Fruit fly (Drosophila melanogaster) ovary, adult (tissue): ENCODE measurements around the gene Bka.
A peak's percentile ranks its signal among the peaks of the same experiment; 100 is the strongest.

Source experiments
- CG17801 ChIP-seq: fragments of 200-800 bp; optimal IDR thresholded peaks from 2 replicates; lab custom pipeline; 2019; ENCODE audit warnings: missing biosample characterization, mild to moderate bottlenecking, missing genetic modification characterization, moderate library complexity; ENCODE audit not compliant: partially characterized antibody

Gene Bka

dm6 chr2L:9894871-9895364 lies at the start of gene Bka:
Gene Bka, plus strand, starts transcription at chr2L:9895287.
- peak; percentile 86 for TF ChIP-seq CG17801 (GFP tag; lab: Kevin White, UChicago)

DNA sequence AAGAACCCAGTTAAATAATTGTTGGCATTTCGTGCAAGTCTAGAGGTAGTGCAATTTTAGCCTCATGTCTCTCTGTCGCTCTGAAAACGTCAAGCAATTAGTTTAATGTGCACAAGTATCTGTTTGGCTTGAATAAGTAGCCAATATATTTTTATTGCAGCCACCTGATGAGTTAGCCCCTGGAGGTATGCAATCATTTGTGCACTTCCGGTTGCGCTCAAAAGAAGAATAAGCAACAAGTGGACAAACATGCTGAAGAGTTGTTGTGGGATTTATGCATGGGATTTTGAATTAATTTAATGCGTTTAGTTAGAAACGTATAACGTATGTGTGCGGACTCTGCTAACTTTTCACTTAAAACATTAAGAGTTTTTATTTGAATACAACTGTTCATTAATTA lies 44.3 kb upstream of the Bka start:
- no peak for TF ChIP-seq CG17801 (GFP tag; lab: Kevin White, UChicago)

- no peak for TF ChIP-seq CG17801 (GFP tag; lab: Kevin White, UChicago)
Measured at dm6 chr2L:9862964-9863363, 32.1 kb upstream of the Bka start.

- TF ChIP-seq CG17801 (GFP tag; lab: Kevin White, UChicago), result no peak
Measured at dm6 chr2L:9863479-9863878, 31.6 kb upstream of the Bka start.

DNA sequence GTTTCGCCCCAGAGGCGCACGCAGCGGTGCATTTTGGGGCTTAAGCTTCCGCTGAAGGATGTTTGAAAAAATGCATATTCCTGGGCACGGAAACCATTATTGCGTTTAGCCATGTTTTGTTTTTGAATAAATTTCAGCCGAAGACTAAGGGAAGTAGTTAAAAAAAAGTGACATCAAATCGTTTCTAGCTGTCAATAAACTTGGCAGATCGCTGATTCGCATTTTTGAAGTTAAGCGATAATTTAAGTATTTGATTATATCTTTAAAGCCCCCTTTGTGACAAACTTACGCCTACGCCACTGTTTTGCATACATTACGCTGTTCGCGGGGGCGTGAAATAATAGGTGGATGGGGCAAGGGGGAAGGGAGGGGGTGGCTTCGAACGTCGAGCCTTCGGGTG lies 30.8 kb upstream of the Bka start:
- no peak for TF ChIP-seq CG17801 (GFP tag; lab: Kevin White, UChicago)

- TF ChIP-seq CG17801 (GFP tag; lab: Kevin White, UChicago), result no peak
Measured at dm6 chr2L:9882393-9882971, 12.6 kb upstream of the Bka start.

- no peak for TF ChIP-seq CG17801 (GFP tag; lab: Kevin White, UChicago)
Measured at dm6 chr2L:9886086-9886485, 9.0 kb upstream of the Bka start, which contains the start of gene nAChRalpha6. Gene nAChRalpha6, minus strand, starts transcription at chr2L:9886250.

dm6 chr2L:9887856-9888269 lies 7.2 kb upstream of the Bka start, which contains the start of gene Fkbp59:
Gene Fkbp59, plus strand, starts transcription at chr2L:9888005.
- no peak for TF ChIP-seq CG17801 (GFP tag; lab: Kevin White, UChicago)

- TF ChIP-seq CG17801 (GFP tag; lab: Kevin White, UChicago), result peak; percentile 71
Measured at dm6 chr2L:9890576-9890975, 4.5 kb upstream of the Bka start, which contains the start of the genes CG34183 and CG4537. Gene CG34183, minus strand, starts transcription at chr2L:9890772. Gene CG4537, plus strand, starts transcription at chr2L:9890885.

dm6 chr2L:9893183-9893582 lies 1.9 kb upstream of the Bka start, which contains the start of gene mtDNA-helicase:
Gene mtDNA-helicase, minus strand, starts transcription at chr2L:9893446.
- TF ChIP-seq CG17801 (GFP tag; lab: Kevin White, UChicago), result no peak

DNA sequence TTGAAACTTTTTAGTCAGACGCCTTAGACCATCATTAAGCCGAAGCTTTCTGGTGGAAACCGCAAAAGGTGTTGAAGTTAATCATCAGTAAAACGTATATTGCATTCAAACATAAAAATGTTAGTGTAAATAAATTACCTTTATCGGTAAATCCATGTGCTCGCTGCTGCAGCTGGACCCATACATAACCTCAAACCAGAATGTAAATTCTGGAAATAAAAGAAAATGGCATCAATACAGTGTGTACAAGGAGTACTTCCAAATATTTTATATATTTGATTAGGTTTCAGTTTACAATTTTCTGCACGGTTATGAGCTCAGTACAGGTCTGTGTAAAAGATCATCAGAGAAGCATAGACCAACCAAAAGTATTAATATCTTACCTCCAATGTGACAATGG lies 894 bp upstream of the Bka start:
- no peak for TF ChIP-seq CG17801 (GFP tag; lab: Kevin White, UChicago)

- peak; percentile 44 for TF ChIP-seq CG17801 (GFP tag; lab: Kevin White, UChicago)
Measured at dm6 chr2L:9897296-9897695, 2.2 kb downstream of the Bka start, which contains the start of gene RpS2. Gene RpS2, minus strand, starts transcription at chr2L:9897552.

DNA sequence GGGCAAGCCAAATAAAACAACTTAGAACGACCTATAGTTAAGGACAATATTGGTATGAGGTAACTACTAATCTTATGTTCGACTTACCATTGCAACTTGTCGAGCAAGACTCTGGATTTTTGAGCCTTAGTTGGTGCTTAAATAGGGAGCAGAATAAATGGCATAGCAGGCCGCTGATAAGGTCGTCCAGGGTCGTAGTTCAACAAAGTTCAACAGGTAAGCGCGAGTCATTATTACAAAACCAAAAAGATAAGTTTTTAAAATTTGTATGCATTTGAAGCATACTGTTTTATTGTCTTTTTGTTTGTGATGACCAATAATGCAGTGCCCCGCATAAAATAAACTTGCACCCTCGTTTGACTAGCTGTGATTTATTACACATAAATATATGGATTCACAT lies 7.9 kb downstream of the Bka start, which contains the start of gene Muc30E:
TSS of gene Muc30E (minus strand) at position 101 of the 400 bp plus-strand sequence.
- no peak for TF ChIP-seq CG17801 (GFP tag; lab: Kevin White, UChicago)

DNA sequence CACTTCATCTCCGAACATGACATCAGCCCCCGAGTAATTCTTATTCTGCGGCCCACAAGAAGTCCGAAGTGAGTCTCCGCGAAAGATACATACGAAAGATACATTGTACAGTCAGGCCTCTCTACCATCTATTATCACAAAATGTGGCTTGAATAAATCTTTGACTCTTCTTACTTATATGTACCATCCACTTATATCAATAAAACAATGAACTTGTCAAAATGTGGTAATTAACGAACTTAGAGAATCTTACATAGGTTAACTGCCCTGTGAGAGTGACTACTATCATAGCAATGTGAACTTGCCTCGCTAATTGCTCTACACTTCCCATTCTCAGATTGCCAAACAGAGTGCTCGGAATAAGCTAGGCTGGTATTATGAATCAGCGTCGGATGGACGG lies 11.6 kb downstream of the Bka start:
- no peak for TF ChIP-seq CG17801 (GFP tag; lab: Kevin White, UChicago)

DNA sequence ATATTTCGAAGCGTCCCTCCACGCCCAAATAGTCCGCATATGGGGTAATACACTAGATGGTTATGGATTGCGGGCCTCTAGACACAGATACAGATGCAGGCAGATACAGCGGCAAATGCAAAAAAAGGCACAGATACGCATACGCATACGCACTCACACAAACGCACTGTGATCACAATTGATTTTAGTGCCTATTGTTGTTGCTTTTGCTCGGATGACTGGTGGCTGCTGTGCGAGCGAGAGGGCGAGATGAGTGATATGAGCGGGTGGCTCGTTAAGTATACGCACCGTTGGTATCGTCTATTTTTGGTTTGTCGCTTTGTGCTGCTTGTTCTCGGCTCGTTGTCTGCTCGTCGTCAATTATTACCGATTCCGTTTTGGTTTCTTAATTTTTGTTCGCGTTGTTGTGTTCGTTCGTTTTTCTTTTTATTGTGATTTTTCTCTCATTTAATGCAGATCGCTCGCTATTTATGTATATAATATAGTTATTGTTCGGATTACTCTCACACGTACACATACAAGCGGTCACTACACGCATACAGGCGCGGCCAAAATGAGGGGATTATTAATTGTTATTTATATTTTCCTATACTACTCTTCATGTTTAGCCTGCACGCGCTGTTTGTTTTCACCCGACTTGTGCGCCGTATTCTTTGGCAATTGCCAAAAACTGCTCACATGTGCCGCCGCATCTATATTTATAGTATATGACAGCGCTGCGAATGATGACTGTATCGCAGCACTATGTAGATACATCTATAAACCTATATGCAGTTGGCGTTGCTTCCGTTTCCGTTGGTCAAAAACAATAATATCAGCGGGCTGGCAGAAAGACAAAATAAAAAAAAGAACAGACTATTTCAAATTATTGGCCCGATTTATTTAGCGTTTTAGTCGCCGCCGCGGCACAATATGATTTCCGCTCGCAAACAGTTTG lies 12.5 kb downstream of the Bka start:
- TF ChIP-seq CG17801 (GFP tag; lab: Kevin White, UChicago), result no peak
